Fruit fly (Drosophila melanogaster): Measurements from ENCODE around the gene CG7557.
A peak's percentile ranks its signal among the peaks of the same experiment; 100 is the strongest.

dm6 chr3L:11493090-11493807 is 48.3 kb downstream of the CG7557 start:
- TF ChIP-seq EcR (GFP tag; optimal IDR thresholded peaks at IDR 0.05) (peak; percentile 90), gl (tag; optimal IDR thresholded peaks at IDR 0.05) (peak; percentile 7), CG9948 (tag; optimal IDR thresholded peaks at IDR 0.05) (peak; percentile 26), CG17806 (tag; optimal IDR thresholded peaks at IDR 0.05) (peak; percentile 40), CG14655 (GFP tag; optimal IDR thresholded peaks at IDR 0.05) (peak; percentile 67), CG32121 (GFP tag; IDR thresholded peaks at IDR 0.05) (no peak), CG34367 (tag; optimal IDR thresholded peaks at IDR 0.05) (no peak), CG12605 (GFP tag; IDR thresholded peaks at IDR 0.05) (no peak; the same call in 1 of the 2 replicates), Pif1A (GFP tag; optimal IDR thresholded peaks at IDR 0.05) (peak; percentile 41)
